In genomic region chr3R:20286758-20287157, dm6 we compare ENCODE assay signal across 1 fruit fly cellular context.
TF ChIP-seq lines count a peak whose summit lies in the region.

No protein-coding gene starts in this region.

TF ChIP-seq in whole organism, embryonic, 481 proteins besides CTCF, POLR2A, EP300 and RAD21 (continued from another document):
- TF ChIP-seq gfzf (GFP tag; optimal IDR thresholded peaks at IDR 0.05; lab: Kevin White, UChicago), result no peak
